Fruit fly (Drosophila melanogaster) whole organism, adult: ENCODE data around the gene dati.

Source experiments
- CG14711 ChIP-seq: fragments of 200-800 bp; sonication (Bioruptor generic); optimal IDR thresholded peaks from 2 replicates; lab custom pipeline; 2018; ENCODE audit warnings: missing biosample characterization, mild to moderate bottlenecking, missing genetic modification characterization, moderate library complexity
- Clk ChIP-seq: fragments of 200-800 bp; sonication (Bioruptor generic); optimal IDR thresholded peaks from 2 replicates; lab custom pipeline; 2017; ENCODE audit warnings: missing biosample characterization, missing genetic modification characterization
- kay ChIP-seq: fragments of 200-800 bp; sonication (Bioruptor generic); peaks from one replicate; lab custom pipeline; 2016; ENCODE audit warnings: missing biosample characterization, missing genetic modification characterization, borderline replicate concordance

DNA sequence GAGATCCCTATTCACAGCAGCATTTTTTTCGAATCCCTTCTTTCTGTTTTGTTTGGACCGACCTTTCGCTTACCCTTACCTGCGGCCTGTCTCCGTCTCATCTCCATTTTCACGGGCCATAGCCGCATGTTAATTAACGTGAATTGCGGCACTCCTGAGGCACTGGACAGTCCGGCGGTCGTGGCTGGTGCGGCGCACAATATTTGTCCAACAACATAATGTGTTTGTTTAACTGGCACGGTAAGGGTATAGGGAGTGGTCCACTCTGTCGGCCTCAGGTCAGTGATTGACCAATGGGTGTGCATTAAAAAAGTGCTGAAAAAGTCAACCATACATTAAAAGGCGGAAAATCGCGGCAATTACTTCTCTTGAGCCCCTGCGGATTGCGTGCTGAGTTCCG lies 10.9 kb upstream of the dati start:
- no peak for TF ChIP-seq kay (GFP tag; lab: Kevin White, UChicago)
- TF ChIP-seq Clk (GFP tag; lab: Kevin White, UChicago): no peak
- no peak for TF ChIP-seq CG14711 (tag; lab: Kevin White, UChicago)
